Fruit fly (Drosophila melanogaster): ENCODE results near the gene CG7330.

CG7330 gene

DNA sequence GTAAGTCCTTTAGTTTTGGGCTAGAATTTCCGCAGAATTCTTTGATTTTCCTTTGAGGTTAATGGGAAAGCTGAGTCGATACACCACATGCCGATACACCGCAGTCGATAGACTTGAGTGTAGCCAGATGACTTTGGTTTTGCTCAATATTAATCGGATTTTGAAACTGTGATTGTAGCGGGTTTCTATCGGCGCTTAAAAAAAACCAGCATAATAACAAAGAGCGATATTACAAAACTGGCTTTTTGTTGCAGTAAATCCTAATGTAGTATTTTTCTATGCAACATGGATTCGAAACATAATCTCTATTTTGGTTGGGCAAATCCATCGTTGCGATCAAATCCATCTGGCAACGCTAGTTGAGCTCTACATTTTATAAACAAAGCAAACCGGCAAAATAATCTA lies 39.3 kb upstream of the CG7330 start, which contains the start of the genes Polr3D and mus304:
Gene Polr3D (minus strand): TSS at position 116 of the 405 bp plus-strand sequence.
Gene mus304 (plus strand): TSS at position 356 of the 405 bp plus-strand sequence.
- TF ChIP-seq Xbp1 (GFP tag; optimal IDR thresholded peaks at IDR 0.05) (peak; percentile 27), CG10267 (tag; optimal IDR thresholded peaks at IDR 0.05) (peak; percentile 27), BEAF-32 (GFP tag; optimal IDR thresholded peaks at IDR 0.05) (peak; percentile 63), Spps (tag; optimal IDR thresholded peaks at IDR 0.05) (no peak), CG12391 (tag; optimal IDR thresholded peaks at IDR 0.05) (peak; percentile 18), CG11504 (tag; optimal IDR thresholded peaks at IDR 0.05) (peak; percentile 33), CG18011 (GFP tag; optimal IDR thresholded peaks at IDR 0.05) (no peak), Sin3A (optimal IDR thresholded peaks at IDR 0.05) (peak; percentile 88), sens (GFP tag) (peak; percentile 68), CG3847 (GFP tag; IDR thresholded peaks at IDR 0.05) (peak; percentile 55; the same call in 1 of the 2 replicates), Scr (GFP tag; IDR thresholded peaks at IDR 0.05; ENCODE audit: partially characterized antibody) (peak; percentile 58), CG2120 (GFP tag; optimal IDR thresholded peaks at IDR 0.05) (peak; percentile 34), Meics (GFP tag; optimal IDR thresholded peaks at IDR 0.05) (peak; percentile 20), Ets65A (GFP tag) (peak; percentile 90), CG12659 (GFP tag; optimal IDR thresholded peaks at IDR 0.05) (peak; percentile 31), Sry-δ (GFP tag; optimal IDR thresholded peaks at IDR 0.05) (peak; percentile 75), CG8388 (GFP tag; optimal IDR thresholded peaks at IDR 0.05) (peak; percentile 4), Rfx (GFP tag; IDR thresholded peaks at IDR 0.05) (0 out of 2 replicates have a peak, but pooled peaks have one; percentile 14), CG16863 (GFP tag; optimal IDR thresholded peaks at IDR 0.05) (no peak), CG34376 (GFP tag; optimal IDR thresholded peaks at IDR 0.05) (peak; percentile 58), CG17361 (GFP tag; IDR thresholded peaks at IDR 0.05) (peak; percentile 40; the same call in 2 of the 3 replicates), CG6791 (GFP tag; IDR thresholded peaks at IDR 0.05; ENCODE audit: partially characterized antibody) (peak; percentile 61; the same call in 2 of the 3 replicates), dan (GFP tag; IDR thresholded peaks at IDR 0.05) (no peak), Hsf (GFP tag; optimal IDR thresholded peaks at IDR 0.05) (peak; percentile 8), HLH4C (GFP tag; IDR thresholded peaks at IDR 0.05; ENCODE audit: partially characterized antibody) (peak; percentile 74), onecut (GFP tag; IDR thresholded peaks at IDR 0.05) (0 out of 2 replicates have a peak, but pooled peaks have one; percentile 14), CG18599 (GFP tag; optimal IDR thresholded peaks at IDR 0.05) (peak; percentile 10), Dref (GFP tag; IDR thresholded peaks at IDR 0.05) (peak; percentile 81), nerfin-1 (tag; optimal IDR thresholded peaks at IDR 0.05) (peak; percentile 93), Nf-YC (tag; optimal IDR thresholded peaks at IDR 0.05) (peak; percentile 42), CG2129 (GFP tag; IDR thresholded peaks at IDR 0.05; ENCODE audit: partially characterized antibody) (0 out of 2 replicates have a peak, but pooled peaks have one; percentile 27), twi (tag; optimal IDR thresholded peaks at IDR 0.05) (peak; percentile 5), bsh (GFP tag; optimal IDR thresholded peaks at IDR 0.05) (no peak), CG7556 (GFP tag; optimal IDR thresholded peaks at IDR 0.05) (peak; percentile 5), crp (GFP tag; optimal IDR thresholded peaks at IDR 0.05) (peak in 1 of 2 experiments; percentile 43), CG4617 (GFP tag; optimal IDR thresholded peaks at IDR 0.05; ENCODE audit: borderline replicate concordance) (peak; percentile 72), shn (GFP tag; optimal IDR thresholded peaks at IDR 0.05) (no peak), CG9215 (GFP tag; IDR thresholded peaks at IDR 0.05) (0 out of 2 replicates have a peak, but pooled peaks have one; percentile 5), HmgZ (tag; optimal IDR thresholded peaks at IDR 0.05) (peak; percentile 44), pnt (GFP tag; optimal IDR thresholded peaks at IDR 0.05) (no peak), CG4360 (GFP tag; IDR thresholded peaks at IDR 0.05) (no peak), CG13287 (GFP tag; IDR thresholded peaks at IDR 0.05; ENCODE audit: partially characterized antibody) (peak; percentile 74), gfzf (GFP tag; optimal IDR thresholded peaks at IDR 0.05) (peak; percentile 38), pzg (GFP tag; optimal IDR thresholded peaks at IDR 0.05) (peak; percentile 64), stwl (tag; optimal IDR thresholded peaks at IDR 0.05) (peak; percentile 74), Dip3 (GFP tag; optimal IDR thresholded peaks at IDR 0.05) (no peak), CG9817 (tag; optimal IDR thresholded peaks at IDR 0.05) (peak; percentile 50), lilli (GFP tag; optimal IDR thresholded peaks at IDR 0.05) (peak; percentile 36), trem (tag; optimal IDR thresholded peaks at IDR 0.05) (peak; percentile 75)

Measured in whole organism, embryonic.